Worm (Caenorhabditis elegans) whole organism, late embryonic: ENCODE results near the gene prp-3.

Experiments used
- C38D4.7 ChIP-seq: fragments of 200-800 bp; sonication (Bioruptor generic); optimal IDR thresholded peaks from 2 replicates; lab custom pipeline; 2018; ENCODE audit warnings: mild to moderate bottlenecking, missing genetic modification characterization, moderate library complexity, missing compliant biosample characterization
- K09A11.1 ChIP-seq: sonication (generic microtip); optimal IDR thresholded peaks from 2 replicates; lab custom pipeline; 2017; ENCODE audit warnings: antibody characterized with exemption, mild to moderate bottlenecking, missing genetic modification characterization, missing compliant biosample characterization; ENCODE audit not compliant: insufficient read depth
- Y22D7AL.16 ChIP-seq: sonication (generic microtip); optimal IDR thresholded peaks from 2 replicates; lab custom pipeline; 2016; ENCODE audit warnings: missing genetic modification characterization, missing compliant biosample characterization
- ahr-1 ChIP-seq: sonication (generic microtip); optimal IDR thresholded peaks from 2 replicates; lab custom pipeline; 2016; ENCODE audit warnings: missing genetic modification characterization, missing compliant biosample characterization
- ama-1 ChIP-seq: fragments of 150-350 bp; optimal IDR thresholded peaks from 2 replicates; lab custom pipeline; 2014
- ceh-14 ChIP-seq: sonication (generic microtip); optimal IDR thresholded peaks from 2 replicates; lab custom pipeline; 2016; ENCODE audit warnings: missing genotype, missing genetic modification characterization, missing compliant biosample characterization
- ceh-18 ChIP-seq: sonication (generic microtip); optimal IDR thresholded peaks from 2 replicates; lab custom pipeline; 2016; ENCODE audit warnings: missing genetic modification characterization, missing compliant biosample characterization
- ceh-19 ChIP-seq: fragments of 200-800 bp; sonication (Bioruptor generic); optimal IDR thresholded peaks from 2 replicates; lab custom pipeline; 2018; ENCODE audit warnings: mild to moderate bottlenecking, missing genetic modification characterization, missing compliant biosample characterization
- ceh-24 ChIP-seq: sonication (generic microtip); optimal IDR thresholded peaks from 2 replicates; lab custom pipeline; 2016; ENCODE audit warnings: mild to moderate bottlenecking, missing genetic modification characterization, missing compliant biosample characterization
- ceh-30 ChIP-seq: fragments of 150-350 bp; optimal IDR thresholded peaks from 2 replicates; lab custom pipeline; 2014; ENCODE audit warnings: missing biosample characterization, missing genetic modification characterization
- ceh-31 ChIP-seq: sonication (generic microtip); optimal IDR thresholded peaks from 2 replicates; lab custom pipeline; 2016; ENCODE audit warnings: missing genetic modification characterization, missing compliant biosample characterization
- ceh-34 ChIP-seq: sonication (generic microtip); optimal IDR thresholded peaks from 2 replicates; lab custom pipeline; 2016; ENCODE audit warnings: mild to moderate bottlenecking, missing genetic modification characterization, missing compliant biosample characterization
- ceh-45 ChIP-seq: fragments of 200-800 bp; sonication (Bioruptor generic); IDR thresholded peaks from 2 replicates; pipeline ENCODE4 v1.3.6; 2022; ENCODE audit warnings: missing genetic modification reagents, missing genetic modification characterization, missing compliant biosample characterization
- ceh-48 ChIP-seq: sonication (generic microtip); optimal IDR thresholded peaks from 2 replicates; lab custom pipeline; 2016; ENCODE audit warnings: missing genetic modification characterization, inconsistent platforms, missing compliant biosample characterization
- ceh-6 ChIP-seq: fragments of 200-800 bp; sonication (Bioruptor generic); optimal IDR thresholded peaks from 2 replicates; lab custom pipeline; 2018; ENCODE audit warnings: mild to moderate bottlenecking, missing genetic modification characterization, missing compliant biosample characterization
- ceh-9 ChIP-seq: sonication (generic microtip); optimal IDR thresholded peaks from 2 replicates; lab custom pipeline; 2016; ENCODE audit warnings: mild to moderate bottlenecking, missing genetic modification characterization, inconsistent platforms, missing compliant biosample characterization
- che-1 ChIP-seq: sonication (generic microtip); optimal IDR thresholded peaks from 2 replicates; lab custom pipeline; 2016; ENCODE audit warnings: mild to moderate bottlenecking, missing genetic modification characterization, missing compliant biosample characterization
- dmd-4 ChIP-seq: sonication (generic microtip); optimal IDR thresholded peaks from 2 replicates; lab custom pipeline; 2016; ENCODE audit warnings: borderline replicate concordance, missing genetic modification characterization, missing compliant biosample characterization
- elt-2 ChIP-seq: sonication (generic microtip); optimal IDR thresholded peaks from 2 replicates; lab custom pipeline; 2016; ENCODE audit warnings: missing genetic modification reagents, missing genetic modification characterization, missing compliant biosample characterization
- elt-4 ChIP-seq: sonication (generic microtip); optimal IDR thresholded peaks from 2 replicates; lab custom pipeline; 2016; ENCODE audit warnings: missing genetic modification characterization, missing compliant biosample characterization
- fax-1 ChIP-seq: sonication (generic microtip); optimal IDR thresholded peaks from 2 replicates; lab custom pipeline; 2016; ENCODE audit warnings: missing genotype, missing genetic modification characterization, missing compliant biosample characterization
- fkh-6 ChIP-seq: sonication (generic microtip); optimal IDR thresholded peaks from 2 replicates; lab custom pipeline; 2016; ENCODE audit warnings: missing genetic modification characterization, missing compliant biosample characterization
- hlh-30 ChIP-seq: sonication (generic microtip); optimal IDR thresholded peaks from 2 replicates; lab custom pipeline; 2017; ENCODE audit warnings: antibody characterized with exemption, missing genetic modification characterization, missing compliant biosample characterization; ENCODE audit not compliant: insufficient read depth
- hlh-6 ChIP-seq: sonication (generic microtip); optimal IDR thresholded peaks from 2 replicates; lab custom pipeline; 2016; ENCODE audit warnings: missing genotype, missing genetic modification characterization, missing compliant biosample characterization
- hlh-8 ChIP-seq: sonication (generic microtip); optimal IDR thresholded peaks from 2 replicates; lab custom pipeline; 2016; ENCODE audit warnings: missing genotype, missing genetic modification characterization, missing compliant biosample characterization
- lin-11 ChIP-seq: fragments of 200-800 bp; sonication (Bioruptor generic); optimal IDR thresholded peaks from 2 replicates; lab custom pipeline; 2018; ENCODE audit warnings: mild to moderate bottlenecking, missing genetic modification characterization, missing compliant biosample characterization
- madf-2 ChIP-seq: sonication (generic microtip); optimal IDR thresholded peaks from 2 replicates; lab custom pipeline; 2017; ENCODE audit warnings: missing genetic modification characterization, missing compliant biosample characterization
- nfya-1 ChIP-seq: sonication (generic microtip); optimal IDR thresholded peaks from 2 replicates; lab custom pipeline; 2017; ENCODE audit warnings: missing genetic modification characterization, mild to moderate bottlenecking, missing compliant biosample characterization, antibody characterized with exemption, moderate library complexity
- nhr-11 ChIP-seq: fragments of 150-350 bp; optimal IDR thresholded peaks from 2 replicates; lab custom pipeline; 2014; ENCODE audit warnings: missing biosample characterization, missing genetic modification characterization
- nhr-232 ChIP-seq: sonication (generic microtip); optimal IDR thresholded peaks from 2 replicates; lab custom pipeline; 2016; ENCODE audit warnings: missing genetic modification characterization, missing compliant biosample characterization
- odd-2 ChIP-seq: sonication (generic microtip); optimal IDR thresholded peaks from 2 replicates; lab custom pipeline; 2017; ENCODE audit warnings: antibody characterized with exemption, mild to moderate bottlenecking, missing genetic modification characterization, missing compliant biosample characterization
- pag-3 ChIP-seq: sonication (generic microtip); optimal IDR thresholded peaks from 2 replicates; lab custom pipeline; 2016; ENCODE audit warnings: missing compliant biosample characterization, missing genetic modification characterization, borderline replicate concordance
- pat-9 ChIP-seq: fragments of 200-800 bp; sonication (Bioruptor generic); optimal IDR thresholded peaks from 2 replicates; lab custom pipeline; 2018; ENCODE audit warnings: mild to moderate bottlenecking, missing genetic modification characterization, moderate library complexity, missing compliant biosample characterization
- pha-2 ChIP-seq: sonication (generic microtip); optimal IDR thresholded peaks from 2 replicates; lab custom pipeline; 2017; ENCODE audit warnings: mild to moderate bottlenecking, missing genetic modification characterization, missing compliant biosample characterization
- pha-4 ChIP-seq: fragments of 150-350 bp; optimal IDR thresholded peaks from 2 replicates; lab custom pipeline; 2018; ENCODE audit warnings: missing biosample characterization, missing genetic modification reagents, missing genetic modification characterization
- syd-9 ChIP-seq: sonication (generic microtip); optimal IDR thresholded peaks from 2 replicates; lab custom pipeline; 2016; ENCODE audit warnings: mild to moderate bottlenecking, missing genetic modification characterization, moderate library complexity, missing compliant biosample characterization
- tbx-2 ChIP-seq: sonication (generic microtip); optimal IDR thresholded peaks from 2 replicates; lab custom pipeline; 2016; ENCODE audit warnings: missing genetic modification characterization, missing compliant biosample characterization
- tbx-7 ChIP-seq: sonication (generic microtip); optimal IDR thresholded peaks from 2 replicates; lab custom pipeline; 2016; ENCODE audit warnings: missing genotype, missing genetic modification characterization, missing compliant biosample characterization
- unc-42 ChIP-seq: sonication (generic microtip); optimal IDR thresholded peaks from 2 replicates; lab custom pipeline; 2016; ENCODE audit warnings: missing genotype, missing genetic modification characterization, missing compliant biosample characterization

Gene prp-3

DNA sequence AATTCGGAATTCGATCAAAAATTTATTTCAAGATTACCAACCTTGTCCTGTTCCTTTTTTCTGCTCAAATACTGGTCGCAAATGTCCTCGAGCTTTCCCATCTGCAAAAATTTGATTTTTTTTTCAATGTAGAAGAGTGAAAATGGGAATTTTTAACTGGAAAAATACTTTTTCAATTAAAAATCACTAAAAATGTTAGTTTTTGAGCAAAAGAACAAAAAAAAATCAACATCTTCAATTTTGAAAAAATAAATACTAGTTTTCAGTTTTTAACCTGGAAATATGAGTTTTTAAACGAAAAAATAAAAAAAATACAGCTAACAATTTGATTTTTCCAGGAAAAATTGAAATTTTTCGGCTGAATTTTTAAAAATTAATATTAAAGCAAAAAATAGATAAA is at the start of gene prp-3:
TSS of gene prp-3 (minus strand) at position 101 of the 400 bp plus-strand sequence.
- TF ChIP-seq ceh-31 (tag; lab: Kevin White, UChicago) (no peak), odd-2 (tag; lab: Kevin White, UChicago) (no peak), nhr-11 (tag; lab: Kevin White, UChicago) (no peak), ceh-19 (GFP tag; lab: Kevin White, UChicago) (no peak), dmd-4 (no peak), C38D4.7 (GFP tag; lab: Kevin White, UChicago) (no peak), ceh-34 (tag; lab: Kevin White, UChicago) (no peak), pag-3 (tag; lab: Kevin White, UChicago) (no peak), ceh-30 (no peak), hlh-30 (tag; lab: Kevin White, UChicago) (no peak), K09A11.1 (tag; lab: Kevin White, UChicago) (no peak), fkh-6 (tag; lab: Kevin White, UChicago) (no peak), ceh-14 (no peak), madf-2 (tag; lab: Kevin White, UChicago) (no peak), unc-42 (tag; lab: Kevin White, UChicago) (no peak), ama-1 (lab: Kevin White, UChicago) (no peak), syd-9 (no peak), tbx-7 (tag; lab: Kevin White, UChicago) (no peak)

DNA sequence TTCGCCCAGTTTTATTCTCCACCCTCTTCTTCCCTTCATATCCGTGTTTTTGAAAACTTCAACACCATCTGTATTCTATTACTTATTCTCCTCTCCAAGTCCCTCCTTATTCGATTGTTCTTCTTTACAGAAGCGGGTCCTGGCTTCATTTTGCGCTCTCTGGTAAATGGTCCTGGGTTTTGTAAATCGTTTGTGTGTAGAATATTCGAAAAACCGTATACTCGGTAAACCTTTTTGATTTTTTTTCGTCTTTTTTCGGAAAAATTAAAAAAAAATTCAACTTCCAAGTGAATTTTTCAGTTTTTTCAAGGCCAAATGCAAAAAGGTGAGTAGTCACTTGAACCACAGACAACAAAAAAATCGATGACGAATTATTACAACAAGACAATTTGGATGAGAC is 47.2 kb upstream of the prp-3 start, which contains the start of gene D2045.9:
TSS of gene D2045.9 (plus strand) at position 301 of the 400 bp plus-strand sequence.
- TF ChIP-seq pha-2 (tag; lab: Kevin White, UChicago) (no peak), lin-11 (no peak), ceh-34 (tag; lab: Kevin White, UChicago) (no peak), ceh-6 (GFP tag; lab: Kevin White, UChicago) (no peak), pag-3 (tag; lab: Kevin White, UChicago) (no peak), fkh-6 (tag; lab: Kevin White, UChicago) (no peak)

DNA sequence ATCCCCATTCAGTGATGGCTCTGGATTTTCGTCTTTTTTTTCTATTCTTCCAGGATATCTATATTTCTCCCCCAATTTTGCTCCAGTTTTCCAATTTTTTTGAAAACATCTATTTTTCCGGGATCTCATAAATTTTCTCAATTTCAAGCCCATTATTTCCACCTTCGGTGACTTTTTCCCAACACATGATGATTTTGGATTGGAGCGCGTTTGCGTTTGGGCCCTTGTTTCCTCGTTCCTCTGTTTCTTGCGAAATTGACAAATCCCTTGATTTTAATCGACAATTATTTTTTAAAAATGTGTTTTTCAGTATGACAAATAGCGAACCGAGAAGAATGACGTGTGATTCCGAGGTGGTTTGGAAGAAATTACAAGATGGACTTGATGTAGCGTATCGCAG is 43.1 kb upstream of the prp-3 start, which contains the start of gene cul-1:
TSS of gene cul-1 (plus strand) at position 311 of the 400 bp plus-strand sequence.
- no peak for TF ChIP-seq hlh-30 (tag; lab: Kevin White, UChicago)
- no peak for TF ChIP-seq ceh-9 (tag; lab: Kevin White, UChicago)
- no peak for TF ChIP-seq tbx-2 (tag; lab: Kevin White, UChicago)
- TF ChIP-seq elt-4 = no peak

DNA sequence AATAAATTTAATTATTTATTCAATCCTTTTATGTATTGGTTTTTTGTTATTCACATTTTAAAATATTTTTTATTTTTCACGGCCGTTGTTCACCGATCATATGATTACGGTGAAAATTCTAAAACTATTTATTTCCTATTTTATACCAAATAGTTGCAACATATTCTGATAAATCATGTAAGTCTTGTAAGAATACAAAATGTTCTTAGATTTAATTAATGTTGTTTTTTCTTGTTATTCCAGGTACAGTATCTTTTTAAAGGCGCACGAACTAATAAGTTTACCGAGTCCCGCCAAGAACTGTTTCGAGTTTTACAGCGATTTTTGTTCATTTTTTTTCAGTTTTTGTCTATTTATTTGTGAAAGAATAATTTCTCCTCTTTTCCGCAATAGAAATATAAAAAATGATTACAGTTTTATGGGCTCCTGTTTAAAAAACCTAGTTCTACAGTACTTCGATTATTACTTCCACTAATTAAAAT is 41.8 kb upstream of the prp-3 start, which contains the start of gene D2045.5:
TSS of gene D2045.5 (minus strand) at position 51 of the 482 bp plus-strand sequence.
- TF ChIP-seq che-1 (tag; lab: Kevin White, UChicago) (no peak), fax-1 (tag; lab: Kevin White, UChicago) (no peak), nhr-11 (tag; lab: Kevin White, UChicago) (no peak), pha-2 (tag; lab: Kevin White, UChicago) (no peak), ama-1 (lab: Kevin White, UChicago) (no peak)

DNA sequence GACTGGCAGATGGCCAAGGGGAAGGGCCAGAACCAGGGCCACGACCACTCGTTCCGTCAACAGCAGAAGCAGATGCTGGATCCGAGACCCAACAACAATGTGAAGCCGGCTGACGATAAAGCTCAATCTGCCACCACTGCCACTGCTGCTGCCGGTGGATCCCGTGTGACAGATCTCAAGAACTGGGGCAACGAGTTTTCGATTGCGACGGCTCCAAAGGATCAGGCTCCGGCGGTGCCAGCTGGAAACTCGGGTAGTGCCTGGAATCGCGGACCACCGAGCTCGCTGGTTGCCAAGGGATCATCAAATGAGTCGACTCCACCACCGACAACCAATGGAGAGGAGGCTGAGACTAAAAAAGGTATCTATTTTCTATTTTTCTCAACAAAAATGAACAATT is 36.7 kb upstream of the prp-3 start:
- TF ChIP-seq ceh-48 (tag; lab: Kevin White, UChicago) (no peak), hlh-8 (no peak), madf-2 (tag; lab: Kevin White, UChicago) (no peak), elt-2 (tag; lab: Kevin White, UChicago) (no peak), pha-4 (tag; lab: Kevin White, UChicago) (no peak), ceh-24 (tag; lab: Kevin White, UChicago) (no peak)
- TF ChIP-seq, all 69 proteins: peak for 0

DNA sequence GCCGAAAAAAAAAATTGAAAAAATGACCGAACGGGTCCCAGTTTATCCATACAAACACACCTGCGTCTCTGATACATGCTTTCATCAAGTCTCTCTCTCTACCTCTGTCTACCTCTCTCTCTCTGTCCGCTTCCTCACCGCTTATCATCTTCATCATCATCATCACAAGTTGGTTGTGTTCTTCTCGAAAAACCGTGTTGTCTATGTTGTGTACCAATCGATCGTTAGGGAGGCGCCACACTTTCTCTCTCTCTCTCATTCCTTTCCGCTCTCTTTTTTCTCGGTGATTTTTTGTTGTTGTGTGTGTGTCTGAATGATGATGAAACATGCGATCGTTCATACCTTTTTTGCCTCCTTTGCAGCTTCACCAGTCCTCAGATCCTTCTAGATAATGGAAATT is 35.9 kb upstream of the prp-3 start:
- TF ChIP-seq pag-3 (tag; lab: Kevin White, UChicago) = no peak
- no peak for TF ChIP-seq ceh-45 (GFP tag; lab: Robert Waterston, UW)
- TF ChIP-seq ahr-1 (tag; lab: Kevin White, UChicago) = no peak
- no peak for TF ChIP-seq ceh-6 (GFP tag; lab: Kevin White, UChicago)
- no peak for TF ChIP-seq ama-1 (lab: Kevin White, UChicago)
- TF ChIP-seq hlh-6 (tag; lab: Kevin White, UChicago) = no peak
- TF ChIP-seq elt-2 (tag; lab: Kevin White, UChicago) = no peak
- no peak for TF ChIP-seq nhr-11 (tag; lab: Kevin White, UChicago)
- TF ChIP-seq ceh-18 = peak; percentile 8
- TF ChIP-seq pha-4 (tag; lab: Kevin White, UChicago) = no peak
- no peak for TF ChIP-seq nhr-232
- TF ChIP-seq madf-2 (tag; lab: Kevin White, UChicago) = no peak
- TF ChIP-seq nfya-1 (tag; lab: Kevin White, UChicago) = peak; percentile 31
- no peak for TF ChIP-seq ceh-30
- no peak for TF ChIP-seq Y22D7AL.16 (tag; lab: Kevin White, UChicago)
- TF ChIP-seq tbx-2 (tag; lab: Kevin White, UChicago) = no peak
- TF ChIP-seq pat-9 (tag; lab: Kevin White, UChicago) = no peak
